Worm (Caenorhabditis elegans) whole organism, L2 larva: ENCODE data around the gene Y43E12A.2.

ENCODE experiments used
- C34F6.9 ChIP-seq: fragments of 150-350 bp; optimal IDR thresholded peaks from 2 replicates; lab custom pipeline; 2014; ENCODE audit warnings: missing biosample characterization, missing genetic modification characterization
- F13H6.1 ChIP-seq: sonication (generic microtip); optimal IDR thresholded peaks from 2 replicates; lab custom pipeline; 2016; ENCODE audit warnings: missing genetic modification characterization, missing compliant biosample characterization
- R02D3.7 ChIP-seq: fragments of 150-350 bp; optimal IDR thresholded peaks from 2 replicates; lab custom pipeline; 2014; ENCODE audit warnings: missing biosample characterization, missing genetic modification characterization
- Y55F3AM.14 ChIP-seq: fragments of 200-800 bp; sonication (Bioruptor generic); optimal IDR thresholded peaks from 2 replicates; lab custom pipeline; 2018; ENCODE audit warnings: mild to moderate bottlenecking, missing genetic modification characterization, missing compliant biosample characterization
- ZK546.5 ChIP-seq: sonication (generic microtip); optimal IDR thresholded peaks from 2 replicates; lab custom pipeline; 2017; ENCODE audit warnings: missing biosample characterization, missing genetic modification characterization
- alr-1 ChIP-seq: fragments of 150-350 bp; optimal IDR thresholded peaks from 2 replicates; lab custom pipeline; 2014; ENCODE audit warnings: missing biosample characterization, missing genetic modification characterization
- aly-2 ChIP-seq: fragments of 150-350 bp; optimal IDR thresholded peaks from 2 replicates; lab custom pipeline; 2014; ENCODE audit warnings: missing biosample characterization, missing genetic modification characterization
- ama-1 ChIP-seq: fragments of 150-350 bp; optimal IDR thresholded peaks from 2 replicates; lab custom pipeline; 2018; ENCODE audit warnings: inconsistent platforms
- blmp-1 ChIP-seq: sonication (generic microtip); optimal IDR thresholded peaks from 2 replicates; lab custom pipeline; 2017; ENCODE audit warnings: missing genetic modification characterization, mild to moderate bottlenecking, missing compliant biosample characterization, antibody characterized with exemption, moderate library complexity; ENCODE audit not compliant: insufficient read depth
- ceh-16 ChIP-seq: fragments of 150-350 bp; optimal IDR thresholded peaks from 2 replicates; lab custom pipeline; 2014; ENCODE audit warnings: missing biosample characterization, missing genetic modification characterization
- crh-2 ChIP-seq: sonication (generic microtip); optimal IDR thresholded peaks from 2 replicates; lab custom pipeline; 2017; ENCODE audit warnings: missing biosample characterization, missing genetic modification characterization
- dmd-4 ChIP-seq: sonication (generic microtip); optimal IDR thresholded peaks from 2 replicates; lab custom pipeline; 2017; ENCODE audit warnings: missing biosample characterization, missing genetic modification characterization
- egl-27 ChIP-seq: sonication (generic microtip); optimal IDR thresholded peaks from 3 replicates; lab custom pipeline; 2017; ENCODE audit warnings: missing biosample characterization, missing genetic modification reagents, missing genetic modification characterization
- elt-1 ChIP-seq: fragments of 150-350 bp; optimal IDR thresholded peaks from 2 replicates; lab custom pipeline; 2014; ENCODE audit warnings: missing biosample characterization, missing genetic modification characterization
- elt-3 ChIP-seq: sonication (generic microtip); optimal IDR thresholded peaks from 2 replicates; lab custom pipeline; 2017; ENCODE audit warnings: missing biosample characterization, missing genetic modification characterization
- fos-1 ChIP-seq: fragments of 150-350 bp; optimal IDR thresholded peaks from 2 replicates; lab custom pipeline; 2014; ENCODE audit warnings: missing biosample characterization, missing genetic modification characterization
- gmeb-1 ChIP-seq: fragments of 150-350 bp; optimal IDR thresholded peaks from 2 replicates; lab custom pipeline; 2014; ENCODE audit warnings: missing biosample characterization, missing genetic modification characterization
- lin-11 ChIP-seq: fragments of 150-350 bp; sonication (generic microtip); optimal IDR thresholded peaks from 2 replicates; lab custom pipeline; 2014; ENCODE audit warnings: missing biosample characterization, missing genetic modification characterization, inconsistent platforms, mixed read lengths
- lin-13 ChIP-seq: fragments of 150-350 bp; optimal IDR thresholded peaks from 2 replicates; lab custom pipeline; 2014; ENCODE audit warnings: missing biosample characterization, missing genetic modification reagents, missing genetic modification characterization
- lin-39 ChIP-seq: fragments of 150-350 bp; optimal IDR thresholded peaks from 2 replicates; lab custom pipeline; 2014; ENCODE audit warnings: missing biosample characterization, missing genetic modification reagents, missing genetic modification characterization
- lsy-2 ChIP-seq, 2 experiments: fragments of 150-350 bp in 1 of 2; sonication (generic microtip) in 1 of 2; optimal IDR thresholded peaks; 2 replicates each; lab custom pipeline; 2014 to 2017; ENCODE audit warnings: missing biosample characterization in 2 of 2, missing genetic modification characterization in 2 of 2
- mab-5 ChIP-seq: fragments of 150-350 bp; optimal IDR thresholded peaks from 2 replicates; lab custom pipeline; 2014; ENCODE audit warnings: missing biosample characterization, missing genetic modification characterization
- mbf-1 ChIP-seq: sonication (generic microtip); optimal IDR thresholded peaks from 2 replicates; lab custom pipeline; 2017; ENCODE audit warnings: missing biosample characterization, missing genetic modification characterization
- mdl-1 ChIP-seq, 2 experiments: fragments of 150-350 bp in 1 of 2; sonication (generic microtip) in 1 of 2; optimal IDR thresholded peaks; 2 replicates each; lab custom pipeline; 2017; ENCODE audit warnings: missing biosample characterization in 2 of 2, missing genetic modification characterization in 2 of 2
- nhr-10 ChIP-seq: sonication (generic microtip); optimal IDR thresholded peaks from 2 replicates; lab custom pipeline; 2017; ENCODE audit warnings: missing biosample characterization, missing genetic modification characterization
- nhr-11 ChIP-seq: fragments of 150-350 bp; optimal IDR thresholded peaks from 2 replicates; lab custom pipeline; 2014; ENCODE audit warnings: missing biosample characterization, missing genetic modification characterization
- nhr-12 ChIP-seq: fragments of 150-350 bp; optimal IDR thresholded peaks from 2 replicates; lab custom pipeline; 2014; ENCODE audit warnings: missing biosample characterization, missing genetic modification characterization
- nhr-129 ChIP-seq: fragments of 150-350 bp; optimal IDR thresholded peaks from 2 replicates; lab custom pipeline; 2014; ENCODE audit warnings: missing biosample characterization, missing genetic modification characterization
- nhr-21 ChIP-seq: fragments of 150-350 bp; optimal IDR thresholded peaks from 2 replicates; lab custom pipeline; 2014; ENCODE audit warnings: missing biosample characterization, missing genetic modification characterization
- nhr-23 ChIP-seq: fragments of 150-350 bp; optimal IDR thresholded peaks from 2 replicates; lab custom pipeline; 2014; ENCODE audit warnings: missing biosample characterization, missing genetic modification reagents, missing genetic modification characterization
- nhr-237 ChIP-seq: fragments of 150-350 bp; optimal IDR thresholded peaks from 2 replicates; lab custom pipeline; 2014; ENCODE audit warnings: missing biosample characterization, missing genetic modification characterization
- nhr-25 ChIP-seq: fragments of 150-350 bp; sonication (generic microtip); optimal IDR thresholded peaks from 3 replicates; lab custom pipeline; 2014; ENCODE audit warnings: missing biosample characterization, missing genetic modification characterization
- nhr-6 ChIP-seq: fragments of 150-350 bp; optimal IDR thresholded peaks from 2 replicates; lab custom pipeline; 2014; ENCODE audit warnings: missing biosample characterization, missing genetic modification characterization
- nhr-77 ChIP-seq: fragments of 150-350 bp; optimal IDR thresholded peaks from 2 replicates; lab custom pipeline; 2014; ENCODE audit warnings: missing biosample characterization, missing genetic modification characterization
- peb-1 ChIP-seq: fragments of 150-350 bp; optimal IDR thresholded peaks from 2 replicates; lab custom pipeline; 2014; ENCODE audit warnings: missing biosample characterization, missing genetic modification characterization
- sem-4 ChIP-seq: fragments of 150-350 bp; optimal IDR thresholded peaks from 2 replicates; lab custom pipeline; 2014; ENCODE audit warnings: missing biosample characterization, missing genetic modification reagents, missing genetic modification characterization
- skn-1 ChIP-seq: sonication (generic microtip); optimal IDR thresholded peaks from 2 replicates; lab custom pipeline; 2017; ENCODE audit warnings: missing biosample characterization, missing genetic modification characterization
- sma-3 ChIP-seq: sonication (generic microtip); optimal IDR thresholded peaks from 2 replicates; lab custom pipeline; 2016; ENCODE audit warnings: missing genetic modification reagents, missing genetic modification characterization, missing compliant biosample characterization
- sma-9 ChIP-seq, 2 experiments: fragments of 150-350 bp in 1 of 2; sonication (generic microtip) in 1 of 2; optimal IDR thresholded peaks; 2 replicates each; lab custom pipeline; 2014 to 2016; ENCODE audit warnings: missing genetic modification characterization in 2 of 2, mild to moderate bottlenecking in 1 of 2, missing biosample characterization in 1 of 2, missing compliant biosample characterization in 1 of 2, missing genetic modification reagents in 1 of 2, moderate library complexity in 1 of 2
- snpc-4 ChIP-seq: fragments of 150-350 bp; optimal IDR thresholded peaks from 2 replicates; lab custom pipeline; 2014; ENCODE audit warnings: missing biosample characterization, missing genetic modification characterization
- unc-39 ChIP-seq: fragments of 150-350 bp; optimal IDR thresholded peaks from 2 replicates; lab custom pipeline; 2014; ENCODE audit warnings: missing biosample characterization, missing genetic modification characterization
- unc-55 ChIP-seq: fragments of 150-350 bp; sonication (generic microtip); optimal IDR thresholded peaks from 3 replicates; lab custom pipeline; 2014; ENCODE audit warnings: missing biosample characterization, missing genetic modification reagents, missing genetic modification characterization
- unc-62 ChIP-seq: fragments of 150-350 bp; optimal IDR thresholded peaks from 2 replicates; lab custom pipeline; 2014; ENCODE audit warnings: missing biosample characterization, missing genetic modification reagents, missing genetic modification characterization
- zag-1 ChIP-seq: fragments of 150-350 bp; optimal IDR thresholded peaks from 2 replicates; lab custom pipeline; 2014; ENCODE audit warnings: missing biosample characterization, missing genetic modification characterization
- ztf-1 ChIP-seq: fragments of 200-800 bp; sonication (Bioruptor generic); conservative IDR thresholded peaks from 2 replicates; pipeline ENCODE4 v1.3.6; 2022; ENCODE audit warnings: missing genetic modification characterization, missing compliant biosample characterization
- ztf-11 ChIP-seq: sonication (generic microtip); optimal IDR thresholded peaks from 2 replicates; lab custom pipeline; 2017; ENCODE audit warnings: missing biosample characterization, missing genetic modification characterization

The Y43E12A.2 gene

DNA sequence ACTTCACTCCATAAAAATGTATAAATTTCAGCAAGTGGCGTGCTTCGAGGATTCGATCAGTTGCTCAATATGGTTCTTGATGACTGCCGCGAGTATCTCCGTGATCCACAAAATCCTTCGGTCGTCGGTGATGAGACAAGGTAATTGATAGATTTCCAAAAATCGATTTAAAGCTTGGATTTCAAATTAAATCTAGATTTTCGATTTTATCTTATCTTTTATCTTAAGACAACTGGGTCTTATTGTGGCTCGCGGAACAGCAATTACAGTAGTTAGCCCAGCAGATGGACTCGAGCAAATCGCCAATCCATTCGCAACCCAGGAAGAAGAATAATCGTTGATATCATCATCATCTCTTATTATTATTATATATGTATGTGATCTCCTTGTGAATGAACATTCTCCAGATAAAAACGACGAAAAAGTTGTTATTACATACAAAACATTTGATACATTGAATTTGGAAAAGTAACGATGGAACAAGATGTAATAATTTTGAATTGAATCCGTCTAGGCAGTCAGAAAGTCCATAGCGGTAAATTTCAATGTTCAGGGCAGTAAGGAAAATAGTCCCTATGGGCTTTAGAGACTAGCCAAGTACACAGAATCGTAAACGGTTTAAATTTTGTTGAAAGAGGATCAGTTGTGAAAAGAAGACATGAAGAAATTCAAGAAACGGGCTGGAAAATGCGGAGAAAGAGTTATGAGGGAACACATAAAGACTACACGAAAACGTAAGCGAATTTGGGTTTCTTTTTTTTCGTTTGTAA, 47.9 kb upstream of the Y43E12A.2 start (continued):
- TF ChIP-seq elt-1 (tag; lab: Kevin White, UChicago) (no peak), nhr-10 (tag; lab: Kevin White, UChicago) (no peak), dmd-4 (tag; lab: Kevin White, UChicago) (no peak), mdl-1 (tag; optimal IDR thresholded peaks at IDR 0.05; lab: Kevin White, UChicago) (no peak), mab-5 (tag; lab: Kevin White, UChicago) (no peak), R02D3.7 (no peak), lin-39 (tag; lab: Kevin White, UChicago) (no peak), skn-1 (tag; lab: Kevin White, UChicago) (no peak), sma-3 (GFP tag; lab: Kevin White, UChicago) (no peak), elt-3 (tag; lab: Kevin White, UChicago) (no peak), ceh-16 (tag; lab: Kevin White, UChicago) (no peak), ama-1 (peak; percentile 66), peb-1 (tag; lab: Kevin White, UChicago) (no peak), blmp-1 (tag; lab: Kevin White, UChicago) (no peak), crh-2 (tag; lab: Kevin White, UChicago) (peak; percentile 28), sma-9 (GFP tag; optimal IDR thresholded peaks at IDR 0.05; lab: Kevin White, UChicago) (peak; percentile 42), sma-9 (tag; optimal IDR thresholded peaks at IDR 0.05; lab: Kevin White, UChicago) (no peak)

DNA sequence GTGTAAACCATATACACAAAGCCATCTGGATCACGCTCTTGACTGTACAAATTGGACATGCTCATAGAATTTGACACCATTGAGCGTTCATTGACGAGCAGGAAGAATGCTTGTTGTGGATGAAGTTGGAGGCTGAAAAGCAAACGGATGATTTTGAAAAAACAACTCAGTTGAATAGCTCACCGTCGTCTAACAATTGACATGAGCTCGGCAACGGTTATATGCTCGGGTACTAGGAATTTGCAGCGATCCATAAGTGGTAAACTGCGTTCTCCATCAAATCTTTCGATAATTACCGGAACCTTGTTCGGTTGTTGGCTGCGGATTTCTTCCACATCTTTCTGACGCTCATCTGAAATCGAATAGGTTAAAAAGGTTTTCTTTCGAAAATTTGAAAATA, 47.1 kb upstream of the Y43E12A.2 start:
- no peak for TF ChIP-seq unc-39 (tag; lab: Kevin White, UChicago)

DNA sequence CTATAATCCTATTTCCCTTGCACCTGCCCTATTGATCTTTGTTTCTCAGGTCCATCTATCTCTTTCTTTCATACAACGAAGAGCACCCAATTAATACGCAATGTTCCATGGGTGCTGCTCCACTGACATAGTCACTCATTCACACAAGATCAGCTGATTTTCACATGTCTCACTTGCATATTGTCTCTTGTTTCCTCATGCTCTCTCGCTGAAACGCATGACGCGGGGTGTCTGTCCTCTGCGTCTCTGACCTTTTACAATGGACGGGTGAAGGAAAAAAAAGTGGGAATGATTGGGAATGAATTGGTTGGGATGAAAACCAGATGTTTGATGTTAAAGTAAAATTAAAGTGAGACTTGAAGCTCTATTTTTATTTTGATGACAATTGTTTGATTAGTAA, 46.5 kb upstream of the Y43E12A.2 start:
- peak; percentile 52 for TF ChIP-seq blmp-1 (tag; lab: Kevin White, UChicago)
- TF ChIP-seq nhr-237 (tag; lab: Kevin White, UChicago) = no peak
- peak; percentile 84 for TF ChIP-seq ama-1
- peak; percentile 78 for TF ChIP-seq egl-27 (tag; lab: Kevin White, UChicago)
- no peak for TF ChIP-seq dmd-4 (tag; lab: Kevin White, UChicago)
- TF ChIP-seq C34F6.9 = peak; percentile 96
- TF ChIP-seq mbf-1 = no peak
- TF ChIP-seq ZK546.5 (tag; lab: Kevin White, UChicago) = no peak
- TF ChIP-seq F13H6.1 (tag; lab: Kevin White, UChicago) = peak; percentile 93
- TF ChIP-seq unc-39 (tag; lab: Kevin White, UChicago) = no peak
- no peak for TF ChIP-seq lin-39 (tag; lab: Kevin White, UChicago)
- peak; percentile 39 to 93 for TF ChIP-seq lsy-2 (tag; optimal IDR thresholded peaks at IDR 0.05; lab: Kevin White, UChicago)
- no peak for TF ChIP-seq ztf-11 (tag; lab: Kevin White, UChicago)
- TF ChIP-seq nhr-25 (tag; lab: Kevin White, UChicago) = peak; percentile 74
- TF ChIP-seq mab-5 (tag; lab: Kevin White, UChicago) = peak; percentile 50
- peak; percentile 46 for TF ChIP-seq snpc-4 (tag; lab: Kevin White, UChicago)
- TF ChIP-seq sma-9 (GFP tag; optimal IDR thresholded peaks at IDR 0.05; lab: Kevin White, UChicago) = peak; percentile 96
- no peak for TF ChIP-seq sma-9 (tag; optimal IDR thresholded peaks at IDR 0.05; lab: Kevin White, UChicago)
- peak; percentile 71 for TF ChIP-seq sma-3 (GFP tag; lab: Kevin White, UChicago)
- TF ChIP-seq unc-62 (GFP tag; lab: Kevin White, UChicago) = no peak
- peak; percentile 64 for TF ChIP-seq gmeb-1 (tag; lab: Kevin White, UChicago)
- peak; percentile 34 for TF ChIP-seq unc-55 (GFP tag; lab: Kevin White, UChicago)
- TF ChIP-seq fos-1 (tag; lab: Kevin White, UChicago) = peak; percentile 66
- peak; percentile 74 for TF ChIP-seq lin-11 (tag; lab: Kevin White, UChicago)
- peak; percentile 77 for TF ChIP-seq lin-13
- TF ChIP-seq nhr-23 (tag; lab: Kevin White, UChicago) = no peak
- TF ChIP-seq peb-1 (tag; lab: Kevin White, UChicago) = no peak
- peak; percentile 97 for TF ChIP-seq nhr-129
- peak; percentile 80 for TF ChIP-seq nhr-21
- TF ChIP-seq ztf-1 (GFP tag; lab: Robert Waterston, UW) = no peak
- TF ChIP-seq R02D3.7 = no peak
- TF ChIP-seq nhr-10 (tag; lab: Kevin White, UChicago) = no peak
- peak; percentile 91 for TF ChIP-seq sem-4
- TF ChIP-seq nhr-12 (tag; lab: Kevin White, UChicago) = no peak
- TF ChIP-seq alr-1 = no peak
- TF ChIP-seq aly-2 (tag; lab: Kevin White, UChicago) = no peak
- TF ChIP-seq nhr-6 (tag; lab: Kevin White, UChicago) = peak; percentile 82
- TF ChIP-seq skn-1 (tag; lab: Kevin White, UChicago) = peak; percentile 31
- TF ChIP-seq elt-3 (tag; lab: Kevin White, UChicago) = no peak
- TF ChIP-seq mdl-1 (tag; optimal IDR thresholded peaks at IDR 0.05; lab: Kevin White, UChicago) = peak in 1 of 2 experiments; percentile 86
- no peak for TF ChIP-seq nhr-11 (tag; lab: Kevin White, UChicago)
- TF ChIP-seq nhr-77 = no peak
- TF ChIP-seq elt-1 (tag; lab: Kevin White, UChicago) = no peak
- peak; percentile 80 for TF ChIP-seq Y55F3AM.14
- TF ChIP-seq zag-1 = peak; percentile 60
